Worm (Caenorhabditis elegans) whole organism, midembryonic: ENCODE results near the gene ugt-46.

Experiments
- cog-1 ChIP-seq: sonication (generic microtip); optimal IDR thresholded peaks from 2 replicates; lab custom pipeline; 2016; ENCODE audit warnings: missing genetic modification characterization, missing compliant biosample characterization
- klf-2 ChIP-seq: fragments of 200-800 bp; sonication (Bioruptor generic); conservative IDR thresholded peaks from 2 replicates; pipeline ENCODE4 v1.3.6; 2022; ENCODE audit warnings: missing genetic modification reagents, missing genetic modification characterization, missing compliant biosample characterization
- med-1 ChIP-seq: sonication (generic microtip); optimal IDR thresholded peaks from 2 replicates; lab custom pipeline; 2017; ENCODE audit warnings: missing genetic modification characterization, mild to moderate bottlenecking, missing compliant biosample characterization, antibody characterized with exemption, missing genetic modification reagents; ENCODE audit not compliant: insufficient read depth
- ztf-23 ChIP-seq: fragments of 200-800 bp; sonication (Bioruptor generic); IDR thresholded peaks from 2 replicates; pipeline ENCODE4 v1.3.6; 2022; ENCODE audit warnings: missing genetic modification reagents, missing genetic modification characterization, missing compliant biosample characterization
- ztf-29 ChIP-seq: fragments of 200-800 bp; sonication (Bioruptor generic); IDR thresholded peaks from 2 replicates; pipeline ENCODE4 v1.3.6; 2022; ENCODE audit warnings: missing genetic modification reagents, missing genetic modification characterization, missing compliant biosample characterization

DNA sequence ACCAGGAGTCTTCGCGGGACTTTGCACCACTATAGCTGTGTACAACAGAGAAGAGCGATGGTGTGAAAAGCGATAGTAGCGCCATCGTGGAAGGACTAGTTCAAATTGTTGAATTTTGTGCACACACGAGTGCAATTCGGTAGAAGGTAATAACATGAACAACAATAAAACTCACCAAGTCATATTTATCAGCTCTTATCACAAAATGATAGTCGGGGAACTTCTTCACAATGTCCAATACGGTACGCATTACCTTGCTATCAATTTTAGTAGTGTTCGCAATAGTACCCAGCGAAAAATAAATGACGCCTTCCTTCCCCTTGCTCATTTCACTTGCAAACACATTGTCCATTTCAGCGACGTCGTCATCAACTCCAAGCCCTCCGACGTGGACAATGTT lies 2.4 kb downstream of the ugt-46 start:
- TF ChIP-seq med-1 (no peak), cog-1 (no peak), klf-2 (GFP tag; lab: Robert Waterston, UW) (no peak), ztf-23 (GFP tag; lab: Robert Waterston, UW) (no peak), ztf-29 (GFP tag; lab: Robert Waterston, UW) (no peak)
